Worm (Caenorhabditis elegans): Measurements from ENCODE around the gene rde-8.

Gene rde-8

ce11 chrIV:7133140-7133539, 30.1 kb upstream of the rde-8 start, which contains the start of gene cyn-12:
Gene cyn-12, minus strand, starts transcription at chrIV:7133217.
- no peak for TF ChIP-seq ama-1 (optimal IDR thresholded peaks at IDR 0.05)
- TF ChIP-seq tbx-37 (GFP tag; conservative IDR thresholded peaks at IDR 0.05) = 0 out of 2 replicates have a peak, but pooled peaks have one; percentile 14

- TF ChIP-seq ets-7 (tag; optimal IDR thresholded peaks at IDR 0.05) (no peak), hnd-1 (tag; optimal IDR thresholded peaks at IDR 0.05) (no peak), ceh-13 (GFP tag; optimal IDR thresholded peaks at IDR 0.05) (no peak), sea-1 (GFP tag; conservative IDR thresholded peaks at IDR 0.05) (no peak)
Measured at ce11 chrIV:7131780-7132179, 28.7 kb upstream of the rde-8 start, which contains the start of gene grsp-3. Gene grsp-3, minus strand, starts transcription at chrIV:7131928.

- TF ChIP-seq scrt-1 (GFP tag; IDR thresholded peaks at IDR 0.05) (no peak), flt-1 (GFP tag; IDR thresholded peaks at IDR 0.05) (no peak), hnd-1 (tag; optimal IDR thresholded peaks at IDR 0.05) (no peak), ets-7 (tag; optimal IDR thresholded peaks at IDR 0.05) (no peak), sea-1 (GFP tag; conservative IDR thresholded peaks at IDR 0.05) (no peak), pes-1 (GFP tag; IDR thresholded peaks at IDR 0.05) (no peak), ceh-36 (tag; optimal IDR thresholded peaks at IDR 0.05) (no peak), tbx-37 (GFP tag; conservative IDR thresholded peaks at IDR 0.05) (no peak), aly-1 (tag; optimal IDR thresholded peaks at IDR 0.05) (no peak)
Measured at ce11 chrIV:7121313-7122055, 18.4 kb upstream of the rde-8 start, which contains the start of the genes C34D4.10 and str-48. Gene C34D4.10, minus strand, starts transcription at chrIV:7121413. Gene str-48, plus strand, starts transcription at chrIV:7122005.

- TF ChIP-seq ceh-13 (GFP tag; optimal IDR thresholded peaks at IDR 0.05) (no peak), tra-4 (tag; optimal IDR thresholded peaks at IDR 0.05) (no peak), aly-1 (tag; optimal IDR thresholded peaks at IDR 0.05) (no peak), tbx-37 (GFP tag; conservative IDR thresholded peaks at IDR 0.05) (no peak), ceh-36 (tag; optimal IDR thresholded peaks at IDR 0.05) (no peak), hnd-1 (tag; optimal IDR thresholded peaks at IDR 0.05) (no peak), sea-1 (GFP tag; conservative IDR thresholded peaks at IDR 0.05) (no peak), hmbx-1 (tag; optimal IDR thresholded peaks at IDR 0.05) (no peak), tbx-11 (GFP tag; IDR thresholded peaks at IDR 0.05) (no peak), flt-1 (GFP tag; IDR thresholded peaks at IDR 0.05) (no peak)
Measured at ce11 chrIV:7114599-7114998, 11.5 kb upstream of the rde-8 start, which contains the start of gene nas-8. Gene nas-8, plus strand, starts transcription at chrIV:7114899.

ce11 chrIV:7111354-7111753, 8.3 kb upstream of the rde-8 start, which contains the start of the genes ZC477.7 and ssq-3:
Gene ZC477.7, minus strand, starts transcription at chrIV:7111454.
Gene ssq-3, plus strand, starts transcription at chrIV:7111604.
- TF ChIP-seq ets-7 (tag; optimal IDR thresholded peaks at IDR 0.05) (no peak), ceh-13 (GFP tag; optimal IDR thresholded peaks at IDR 0.05) (no peak), tra-4 (tag; optimal IDR thresholded peaks at IDR 0.05) (no peak), F13C5.2 (tag; optimal IDR thresholded peaks at IDR 0.05) (no peak), hmbx-1 (tag; optimal IDR thresholded peaks at IDR 0.05) (no peak)

ce11 chrIV:7107893-7108292, 4.8 kb upstream of the rde-8 start, which contains the start of gene ZC477.2:
Gene ZC477.2, plus strand, starts transcription at chrIV:7108193.
- TF ChIP-seq ama-1 (optimal IDR thresholded peaks at IDR 0.05) = no peak
- no peak for TF ChIP-seq tbx-11 (GFP tag; IDR thresholded peaks at IDR 0.05)
- TF ChIP-seq flt-1 (GFP tag; IDR thresholded peaks at IDR 0.05) = no peak

- TF ChIP-seq hmbx-1 (tag; optimal IDR thresholded peaks at IDR 0.05) (no peak), ama-1 (optimal IDR thresholded peaks at IDR 0.05) (no peak), ceh-13 (GFP tag; optimal IDR thresholded peaks at IDR 0.05) (no peak), sea-1 (GFP tag; conservative IDR thresholded peaks at IDR 0.05) (no peak), hnd-1 (tag; optimal IDR thresholded peaks at IDR 0.05) (no peak)
Measured at ce11 chrIV:7099377-7099776, 3.7 kb downstream of the rde-8 start.

- no peak for TF ChIP-seq hmbx-1 (tag; optimal IDR thresholded peaks at IDR 0.05)
- TF ChIP-seq hmg-4 (GFP tag; optimal IDR thresholded peaks at IDR 0.05) = peak; percentile 21
Measured at ce11 chrIV:7098509-7099065, 4.5 kb downstream of the rde-8 start, which contains the start of gene ZC477.4. Gene ZC477.4, minus strand, starts transcription at chrIV:7098784.

ce11 chrIV:7097450-7097849, 5.6 kb downstream of the rde-8 start:
- no peak for TF ChIP-seq ceh-36 (tag; optimal IDR thresholded peaks at IDR 0.05)
- TF ChIP-seq hmg-4 (GFP tag; optimal IDR thresholded peaks at IDR 0.05) = no peak
- TF ChIP-seq ama-1 (optimal IDR thresholded peaks at IDR 0.05) = no peak
- no peak for TF ChIP-seq flt-1 (GFP tag; IDR thresholded peaks at IDR 0.05)
- no peak for TF ChIP-seq aly-1 (tag; optimal IDR thresholded peaks at IDR 0.05)
- TF ChIP-seq tbx-37 (GFP tag; conservative IDR thresholded peaks at IDR 0.05) = no peak
- no peak for TF ChIP-seq hmbx-1 (tag; optimal IDR thresholded peaks at IDR 0.05)
- no peak for TF ChIP-seq ceh-13 (GFP tag; optimal IDR thresholded peaks at IDR 0.05)
- TF ChIP-seq hnd-1 (tag; optimal IDR thresholded peaks at IDR 0.05) = no peak
- TF ChIP-seq B0310.2 (tag; optimal IDR thresholded peaks at IDR 0.05) = no peak
- no peak for TF ChIP-seq tra-4 (tag; optimal IDR thresholded peaks at IDR 0.05)
